Fruit fly (Drosophila melanogaster): ENCODE measurements around the gene Idgf1.

Gene Idgf1

dm6 chr2L:16448451-16449206, 3.6 kb downstream of the Idgf1 start, which contains the start of gene CG5888 (continued):
- TF ChIP-seq da (GFP tag; optimal IDR thresholded peaks at IDR 0.05) (no peak), CG18599 (GFP tag; optimal IDR thresholded peaks at IDR 0.05) (no peak), CG2199 (GFP tag; IDR thresholded peaks at IDR 0.05) (no peak), Side (GFP tag; optimal IDR thresholded peaks at IDR 0.05) (no peak), CG32532 (GFP tag; IDR thresholded peaks at IDR 0.05) (peak; percentile 54; the same call in 1 of the 2 replicates), sr (GFP tag; IDR thresholded peaks at IDR 0.05) (no peak), Myb (GFP tag; optimal IDR thresholded peaks at IDR 0.05) (no peak), CG6791 (GFP tag; IDR thresholded peaks at IDR 0.05; ENCODE audit: partially characterized antibody) (no peak), Doc3 (GFP tag; IDR thresholded peaks at IDR 0.05; ENCODE audit: partially characterized antibody) (no peak), ase (GFP tag; IDR thresholded peaks at IDR 0.05) (no peak), CG11560 (tag; IDR thresholded peaks at IDR 0.05) (0 out of 3 replicates have a peak, but pooled peaks have one; percentile 32), Tbp (GFP tag; optimal IDR thresholded peaks at IDR 0.05) (no peak), CG9727 (GFP tag; optimal IDR thresholded peaks at IDR 0.05) (peak; percentile 75), ab (GFP tag; optimal IDR thresholded peaks at IDR 0.05) (no peak), CG7745 (tag; optimal IDR thresholded peaks at IDR 0.05) (no peak), CG14667 (GFP tag; IDR thresholded peaks at IDR 0.05) (0 out of 2 replicates have a peak, but pooled peaks have one; percentile 47), usp (GFP tag; optimal IDR thresholded peaks at IDR 0.05) (no peak), Dll (GFP tag; IDR thresholded peaks at IDR 0.05; ENCODE audit: partially characterized antibody) (0 out of 4 replicates have a peak, but pooled peaks have one; percentile 30), CG17186 (GFP tag; optimal IDR thresholded peaks at IDR 0.05) (no peak), E2f1 (GFP tag; IDR thresholded peaks at IDR 0.05) (peak; percentile 51), insv (GFP tag; optimal IDR thresholded peaks at IDR 0.05) (no peak), chm (GFP tag; IDR thresholded peaks at IDR 0.05) (peak; percentile 57; the same call in 1 of the 2 replicates), bbx (GFP tag; IDR thresholded peaks at IDR 0.05; ENCODE audit: partially characterized antibody) (no peak), sisA (GFP tag; IDR thresholded peaks at IDR 0.05) (peak; percentile 16; the same call in 1 of the 2 replicates), CTCF (GFP tag; optimal IDR thresholded peaks at IDR 0.05) (no peak), dmrt11E (tag; optimal IDR thresholded peaks at IDR 0.05) (peak; percentile 80), CG4360 (GFP tag; IDR thresholded peaks at IDR 0.05) (no peak), Dad (GFP tag; optimal IDR thresholded peaks at IDR 0.05) (no peak), CG6854 (GFP tag; optimal IDR thresholded peaks at IDR 0.05) (peak; percentile 46), Hmx (GFP tag; optimal IDR thresholded peaks at IDR 0.05) (no peak), Oli (tag; optimal IDR thresholded peaks at IDR 0.05) (peak; percentile 82), dm (GFP tag; optimal IDR thresholded peaks at IDR 0.05) (no peak), fd102C (GFP tag; optimal IDR thresholded peaks at IDR 0.05) (no peak), CG31365 (tag; optimal IDR thresholded peaks at IDR 0.05) (no peak), CG16779 (GFP tag; IDR thresholded peaks at IDR 0.05) (no peak), CG7786 (GFP tag; optimal IDR thresholded peaks at IDR 0.05) (no peak), CG9817 (tag; optimal IDR thresholded peaks at IDR 0.05) (peak; percentile 24), CG3847 (GFP tag; IDR thresholded peaks at IDR 0.05) (peak; percentile 65), Atf-2 (GFP tag; optimal IDR thresholded peaks at IDR 0.05) (no peak), prd (optimal IDR thresholded peaks at IDR 0.05) (no peak), prd (GFP tag; IDR thresholded peaks at IDR 0.05) (peak; percentile 76), CG9876 (GFP tag; optimal IDR thresholded peaks at IDR 0.05) (no peak), CG11696 (GFP tag; IDR thresholded peaks at IDR 0.05) (no peak), Poxn (GFP tag; IDR thresholded peaks at IDR 0.05) (no peak), Doc2 (GFP tag; IDR thresholded peaks at IDR 0.05) (no peak), Bgb (GFP tag; IDR thresholded peaks at IDR 0.05; ENCODE audit: partially characterized antibody) (no peak), Ada2b (GFP tag; IDR thresholded peaks at IDR 0.05) (no peak; the same call in 1 of the 2 replicates), CG16813 (GFP tag; IDR thresholded peaks at IDR 0.05; ENCODE audit: partially characterized antibody) (0 out of 3 replicates have a peak, but pooled peaks have one; percentile 32), hth (optimal IDR thresholded peaks at IDR 0.05) (no peak), crp (GFP tag; optimal IDR thresholded peaks at IDR 0.05) (no peak), ro (GFP tag; IDR thresholded peaks at IDR 0.05) (peak; percentile 66; the same call in 1 of the 2 replicates)
